Worm (Caenorhabditis elegans): ENCODE results near the gene ssq-4.

- no peak for TF ChIP-seq lim-6 (tag; optimal IDR thresholded peaks at IDR 0.05)
- no peak for TF ChIP-seq nhr-11 (tag; optimal IDR thresholded peaks at IDR 0.05)
- no peak for TF ChIP-seq sdc-2 (tag; optimal IDR thresholded peaks at IDR 0.05)
- TF ChIP-seq hlh-30 (tag; optimal IDR thresholded peaks at IDR 0.05; ENCODE audit: insufficient read depth): no peak
- no peak for TF ChIP-seq elt-2 (tag; optimal IDR thresholded peaks at IDR 0.05)
Measured at ce11 chrIV:5045389-5045788, 29.1 kb downstream of the ssq-4 start, which contains the start of gene hot-9.

All from whole organism, late embryonic.